Worm (Caenorhabditis elegans): Measurements from ENCODE around the gene fbxa-76.

DNA sequence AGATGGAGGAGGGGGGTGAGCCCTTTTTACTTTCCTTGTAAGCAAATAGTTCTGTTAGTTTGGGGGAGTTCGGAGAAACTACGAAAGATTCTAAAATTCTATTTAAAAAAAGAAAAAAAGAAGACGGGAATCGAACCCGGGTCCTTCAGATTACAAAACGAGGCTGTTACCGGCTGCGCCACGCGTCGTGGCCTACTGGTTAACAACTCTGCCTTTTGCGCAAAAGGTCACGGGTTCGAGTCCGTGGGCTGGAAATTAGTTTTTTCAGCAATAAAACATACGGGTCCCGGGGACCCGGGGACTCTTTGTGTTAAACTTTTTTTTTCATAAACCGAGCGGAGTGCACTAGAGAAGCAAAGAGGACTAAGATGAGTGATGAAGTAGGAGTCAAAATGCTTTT, 17.8 kb downstream of the fbxa-76 start:
- TF ChIP-seq B0310.2 (tag; optimal IDR thresholded peaks at IDR 0.05) (no peak), sea-1 (GFP tag; conservative IDR thresholded peaks at IDR 0.05) (no peak), ama-1 (optimal IDR thresholded peaks at IDR 0.05) (no peak), hmbx-1 (tag; optimal IDR thresholded peaks at IDR 0.05) (no peak), ets-7 (tag; optimal IDR thresholded peaks at IDR 0.05) (no peak)

All from whole organism, early embryonic.